Fruit fly (Drosophila melanogaster) whole organism, wandering third instar larva: ENCODE results near the gene lectin-37Da.

Experiments
- Abd-B ChIP-seq: fragments of >200 bp; optimal IDR thresholded peaks from 2 replicates; lab custom pipeline; 2017; ENCODE audit warnings: missing biosample characterization, missing genetic modification characterization
- CrebA ChIP-seq: fragments of 200-800 bp; sonication (Bioruptor generic); optimal IDR thresholded peaks from 2 replicates; lab custom pipeline; 2016; ENCODE audit warnings: missing biosample characterization, mild to moderate bottlenecking, missing genetic modification characterization, borderline replicate concordance
- Hr78 ChIP-seq: fragments of >200 bp; optimal IDR thresholded peaks from 2 replicates; lab custom pipeline; 2017; ENCODE audit warnings: missing biosample characterization, missing genetic modification characterization
- Jra ChIP-seq: sonication (Bioruptor generic); optimal IDR thresholded peaks from 2 replicates; lab custom pipeline; 2016; ENCODE audit warnings: missing biosample characterization, missing genetic modification characterization
- Mio ChIP-seq: sonication (Bioruptor generic); optimal IDR thresholded peaks from 2 replicates; lab custom pipeline; 2016; ENCODE audit warnings: missing biosample characterization, missing genetic modification characterization
- Myc ChIP-seq: fragments of >200 bp; optimal IDR thresholded peaks from 2 replicates; lab custom pipeline; 2017
- OdsH ChIP-seq: fragments of 200-800 bp; sonication (Bioruptor generic); optimal IDR thresholded peaks from 2 replicates; lab custom pipeline; 2016; ENCODE audit warnings: missing biosample characterization, mild to moderate bottlenecking, missing genetic modification characterization
- brk ChIP-seq: fragments of 200-800 bp; sonication (Bioruptor generic); optimal IDR thresholded peaks from 2 replicates; lab custom pipeline; 2016; ENCODE audit warnings: missing biosample characterization, mild to moderate bottlenecking, missing genetic modification characterization
- dl ChIP-seq, 2 experiments: fragments of 175-275, 200-275 bp in 1 of 2; fragments of 200-275 bp in 1 of 2; sonication (Bioruptor generic); optimal IDR thresholded peaks; lab custom pipeline; 2018; ENCODE audit warnings: mild to moderate bottlenecking in 2 of 2, missing biosample characterization in 2 of 2, missing genetic modification characterization in 2 of 2, moderate library complexity in 2 of 2; ENCODE audit not compliant: partially characterized antibody in 2 of 2, insufficient read depth in 1 of 2
- foxo ChIP-seq, 2 experiments: fragments of 200-800 bp; sonication (Bioruptor generic); optimal IDR thresholded peaks; 2 replicates in 1 of 2; 3 replicates in 1 of 2; lab custom pipeline; 2016 to 2017; ENCODE audit warnings: missing biosample characterization in 2 of 2, missing genetic modification characterization in 2 of 2
- h ChIP-seq: fragments of 200-800 bp; sonication (Bioruptor generic); optimal IDR thresholded peaks from 3 replicates; lab custom pipeline; 2016; ENCODE audit warnings: missing biosample characterization, mild to moderate bottlenecking, missing genetic modification characterization
- psq ChIP-seq: fragments of 200-800 bp; sonication (Bioruptor generic); optimal IDR thresholded peaks from 3 replicates; lab custom pipeline; 2017; ENCODE audit warnings: missing biosample characterization, mild to moderate bottlenecking, missing genetic modification characterization, moderate library complexity
- rgr ChIP-seq: fragments of 200-800 bp; sonication (Bioruptor generic); optimal IDR thresholded peaks from 3 replicates; lab custom pipeline; 2016; ENCODE audit warnings: missing biosample characterization, mild to moderate bottlenecking, missing genetic modification characterization

DNA sequence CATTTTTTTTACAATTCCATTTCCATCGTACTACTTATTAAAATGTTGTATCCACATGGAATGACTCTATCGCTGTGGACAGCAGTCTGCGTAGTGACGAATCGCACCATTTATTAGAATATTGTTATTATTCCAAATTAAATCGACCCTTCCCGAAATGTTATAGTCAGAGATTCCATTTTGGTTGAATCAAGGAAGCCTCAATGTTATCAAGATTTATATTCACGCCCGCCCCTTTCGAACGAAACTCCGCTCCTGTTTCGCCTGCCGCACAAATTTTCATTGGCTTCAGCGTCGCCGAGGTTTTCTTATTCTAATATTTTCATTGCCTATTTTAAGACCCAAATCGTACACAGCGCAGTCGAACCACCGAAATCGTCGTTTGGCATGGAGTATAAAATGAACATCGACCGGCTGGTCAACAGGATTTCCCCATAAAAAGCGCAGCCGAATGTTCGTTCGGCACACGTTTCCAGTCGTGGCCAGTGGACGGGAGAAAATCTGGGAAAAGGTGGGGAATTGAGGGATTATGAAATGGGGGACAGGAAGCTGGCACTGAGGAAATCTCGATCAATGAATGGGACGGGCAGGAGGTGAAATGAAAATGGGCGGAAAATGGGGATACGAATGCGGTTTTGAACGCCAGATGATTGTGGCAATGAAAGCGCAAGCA is 12.3 kb upstream of the lectin-37Da start:
- no peak for TF ChIP-seq Mio (GFP tag; lab: Kevin White, UChicago)
- no peak for TF ChIP-seq dl (GFP tag; optimal IDR thresholded peaks at IDR 0.05; lab: Kevin White, UChicago; ENCODE audit: insufficient read depth in 1 of 2, partially characterized antibody in 2 of 2)
- no peak for TF ChIP-seq h (GFP tag; lab: Kevin White, UChicago)
- no peak for TF ChIP-seq rgr (GFP tag; lab: Kevin White, UChicago)
- TF ChIP-seq Abd-B (GFP tag; lab: Kevin White, UChicago): no peak
- TF ChIP-seq CrebA (GFP tag; lab: Kevin White, UChicago): no peak
- no peak for TF ChIP-seq foxo (GFP tag; optimal IDR thresholded peaks at IDR 0.05; lab: Kevin White, UChicago)
- TF ChIP-seq Hr78 (GFP tag; lab: Kevin White, UChicago): no peak
- TF ChIP-seq OdsH (GFP tag; lab: Kevin White, UChicago): no peak
- TF ChIP-seq Jra (GFP tag; lab: Kevin White, UChicago): no peak
- no peak for TF ChIP-seq psq (GFP tag; lab: Kevin White, UChicago)
- no peak for TF ChIP-seq brk
- no peak for TF ChIP-seq Myc (lab: Kevin White, UChicago)
